Worm (Caenorhabditis elegans) whole organism, L2 larva: Measurements from ENCODE around the gene fbxc-32.

Experiments used
- aly-2 ChIP-seq: fragments of 150-350 bp; optimal IDR thresholded peaks from 2 replicates; lab custom pipeline; 2014; ENCODE audit warnings: missing biosample characterization, missing genetic modification characterization
- fos-1 ChIP-seq: fragments of 150-350 bp; optimal IDR thresholded peaks from 2 replicates; lab custom pipeline; 2014; ENCODE audit warnings: missing biosample characterization, missing genetic modification characterization
- lin-39 ChIP-seq: fragments of 150-350 bp; optimal IDR thresholded peaks from 2 replicates; lab custom pipeline; 2014; ENCODE audit warnings: missing biosample characterization, missing genetic modification reagents, missing genetic modification characterization
- mab-5 ChIP-seq: fragments of 150-350 bp; optimal IDR thresholded peaks from 2 replicates; lab custom pipeline; 2014; ENCODE audit warnings: missing biosample characterization, missing genetic modification characterization
- mbf-1 ChIP-seq: sonication (generic microtip); optimal IDR thresholded peaks from 2 replicates; lab custom pipeline; 2017; ENCODE audit warnings: missing biosample characterization, missing genetic modification characterization
- nhr-12 ChIP-seq: fragments of 150-350 bp; optimal IDR thresholded peaks from 2 replicates; lab custom pipeline; 2014; ENCODE audit warnings: missing biosample characterization, missing genetic modification characterization
- nhr-25 ChIP-seq: fragments of 150-350 bp; sonication (generic microtip); optimal IDR thresholded peaks from 3 replicates; lab custom pipeline; 2014; ENCODE audit warnings: missing biosample characterization, missing genetic modification characterization
- nhr-77 ChIP-seq: fragments of 150-350 bp; optimal IDR thresholded peaks from 2 replicates; lab custom pipeline; 2014; ENCODE audit warnings: missing biosample characterization, missing genetic modification characterization
- peb-1 ChIP-seq: fragments of 150-350 bp; optimal IDR thresholded peaks from 2 replicates; lab custom pipeline; 2014; ENCODE audit warnings: missing biosample characterization, missing genetic modification characterization
- skn-1 ChIP-seq: sonication (generic microtip); optimal IDR thresholded peaks from 2 replicates; lab custom pipeline; 2017; ENCODE audit warnings: missing biosample characterization, missing genetic modification characterization
- snpc-4 ChIP-seq: fragments of 150-350 bp; optimal IDR thresholded peaks from 2 replicates; lab custom pipeline; 2014; ENCODE audit warnings: missing biosample characterization, missing genetic modification characterization

The fbxc-32 gene

DNA sequence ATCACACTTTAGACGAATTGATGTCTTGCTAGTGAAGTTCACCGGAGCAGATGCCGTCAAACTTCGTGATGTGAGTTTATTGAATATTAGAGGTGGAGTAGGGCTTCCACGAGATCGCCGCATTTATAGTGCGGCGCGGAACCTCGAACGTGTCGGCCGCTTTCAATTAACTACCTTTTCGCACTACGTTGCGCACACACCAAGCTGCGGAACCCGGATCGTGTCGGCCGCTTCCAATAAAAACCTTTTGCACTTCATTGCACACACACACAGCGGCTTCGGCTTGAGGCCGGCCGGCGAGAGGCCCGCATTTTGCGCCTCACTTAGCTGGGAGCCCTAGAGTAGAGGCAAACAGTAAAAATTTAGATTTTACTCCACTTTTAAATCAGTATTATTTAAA lies 42.7 kb downstream of the fbxc-32 start:
- no peak for TF ChIP-seq skn-1 (tag; lab: Kevin White, UChicago)
- no peak for TF ChIP-seq aly-2 (tag; lab: Kevin White, UChicago)
- TF ChIP-seq snpc-4 (tag; lab: Kevin White, UChicago): peak; percentile 75
- no peak for TF ChIP-seq nhr-25 (tag; lab: Kevin White, UChicago)
- TF ChIP-seq mab-5 (tag; lab: Kevin White, UChicago): no peak
- no peak for TF ChIP-seq lin-39 (tag; lab: Kevin White, UChicago)

DNA sequence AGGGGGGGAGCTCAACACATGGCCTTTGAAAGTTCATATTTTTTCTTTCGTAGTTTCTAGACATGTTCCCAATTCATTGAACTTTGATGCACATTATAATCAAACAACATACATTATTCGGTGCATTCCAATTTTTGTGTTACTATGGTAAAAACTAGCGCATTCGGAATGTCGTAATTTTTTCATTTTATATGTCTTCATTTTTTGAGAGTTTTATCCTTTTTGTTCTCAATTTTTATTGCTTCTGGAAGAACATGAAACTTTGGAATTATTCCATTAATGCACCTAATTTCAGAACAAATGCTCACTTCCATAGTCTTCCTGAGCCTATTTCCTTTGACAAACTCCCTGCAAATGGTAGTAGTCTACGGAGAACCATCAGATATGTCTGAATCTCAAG lies 46.4 kb downstream of the fbxc-32 start, which contains the start of gene T07D3.2:
TSS of gene T07D3.2 (plus strand) at position 301 of the 400 bp plus-strand sequence.
- TF ChIP-seq nhr-12 (no peak), mbf-1 (tag; lab: Kevin White, UChicago) (no peak), nhr-77 (tag; lab: Kevin White, UChicago) (no peak), snpc-4 (tag; lab: Kevin White, UChicago) (no peak)

DNA sequence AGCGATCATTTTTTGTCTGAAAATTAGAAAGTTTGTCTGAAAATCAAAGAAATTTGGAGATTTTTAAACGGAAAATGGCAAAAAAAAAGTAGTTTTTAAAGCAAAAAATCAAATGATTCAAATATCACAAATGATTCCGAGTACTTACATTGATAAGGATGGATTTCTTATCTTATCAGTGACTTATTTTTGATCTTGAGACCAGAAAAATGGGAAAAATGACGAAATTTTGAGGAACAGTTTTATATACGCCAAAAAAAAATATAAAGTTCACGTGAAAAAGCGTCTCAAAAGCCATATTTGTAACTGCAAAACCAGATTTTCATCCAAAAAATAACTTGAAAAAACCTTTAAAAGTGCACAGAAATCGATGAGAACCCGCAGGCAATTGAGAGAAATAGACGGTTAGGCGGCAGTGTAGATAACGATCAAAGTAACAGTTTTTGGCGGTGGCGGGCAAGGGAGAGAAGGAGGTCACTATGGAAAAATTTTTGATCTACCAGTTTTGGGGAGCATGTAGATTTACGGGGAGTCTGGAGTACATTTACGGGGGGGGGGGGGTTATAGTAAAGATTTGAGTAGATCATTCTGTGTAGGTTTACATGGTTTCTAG lies 47.2 kb downstream of the fbxc-32 start, which contains the start of gene T07D3.9:
TSS of gene T07D3.9 (minus strand) at position 194 of the 613 bp plus-strand sequence.
- TF ChIP-seq peb-1 (no peak), fos-1 (peak; percentile 75)
